Fruit fly (Drosophila melanogaster) Kc167 (cell line): ENCODE measurements around the gene CG13920.

Source experiments
- Myc ChIP-seq: fragments of >200 bp; optimal IDR thresholded peaks from 2 replicates; lab custom pipeline; 2017; ENCODE audit warnings: missing external identifiers
- Sin3A ChIP-seq: fragments of >200 bp; optimal IDR thresholded peaks from 2 replicates; lab custom pipeline; 2018; ENCODE audit warnings: missing external identifiers
- h ChIP-seq: fragments of >200 bp; optimal IDR thresholded peaks from 3 replicates; lab custom pipeline; 2018; ENCODE audit warnings: missing external identifiers
- insv ChIP-seq: fragments of >200 bp; optimal IDR thresholded peaks from 3 replicates; lab custom pipeline; 2018; ENCODE audit warnings: missing external identifiers
- psq ChIP-seq: fragments of >200 bp; optimal IDR thresholded peaks from 2 replicates; lab custom pipeline; 2017; ENCODE audit warnings: missing external identifiers
- ttk ChIP-seq: sonication (Bioruptor generic); optimal IDR thresholded peaks from 2 replicates; lab custom pipeline; 2017; ENCODE audit warnings: missing external identifiers

Gene CG13920

DNA sequence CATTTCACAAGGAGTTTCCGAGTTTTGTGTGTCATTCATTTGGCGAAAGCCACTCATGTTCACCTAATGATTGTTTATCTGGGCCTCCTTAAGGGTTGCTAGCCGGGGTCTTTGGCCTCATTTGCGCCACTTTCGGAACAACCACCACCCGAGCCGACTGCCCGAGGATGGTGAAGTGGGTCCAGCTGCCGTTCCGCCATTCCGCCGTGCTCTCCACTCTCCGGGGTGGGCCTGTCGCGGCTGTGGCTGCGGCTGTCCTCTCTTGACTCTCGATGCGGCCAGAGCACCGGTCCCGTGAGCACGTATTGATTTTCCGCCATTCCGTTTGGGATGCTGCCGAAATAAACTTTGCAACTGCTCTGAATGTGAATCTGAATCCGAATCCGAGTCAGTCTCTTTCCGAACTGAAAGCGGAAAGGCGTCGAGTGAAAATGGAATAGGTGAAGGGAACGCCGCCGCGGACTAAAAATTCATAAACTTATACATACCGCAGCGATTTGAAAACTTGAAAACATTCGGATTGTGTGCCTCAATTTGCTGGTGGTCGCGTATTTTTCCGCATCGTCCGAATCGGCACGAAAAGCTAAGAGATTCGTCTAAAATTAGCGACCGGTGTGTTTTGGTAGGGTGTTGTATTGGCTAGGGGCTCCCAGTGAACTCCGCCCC, at the start of gene CG13920:
CG13920 (plus strand) TSS at position 255 of the 666 bp plus-strand sequence.
- TF ChIP-seq Myc (no peak), h (lab: Kevin White, UChicago) (no peak), psq (lab: Kevin White, UChicago) (no peak), insv (lab: Kevin White, UChicago) (no peak), Sin3A (no peak), ttk (lab: Kevin White, UChicago) (no peak)

DNA sequence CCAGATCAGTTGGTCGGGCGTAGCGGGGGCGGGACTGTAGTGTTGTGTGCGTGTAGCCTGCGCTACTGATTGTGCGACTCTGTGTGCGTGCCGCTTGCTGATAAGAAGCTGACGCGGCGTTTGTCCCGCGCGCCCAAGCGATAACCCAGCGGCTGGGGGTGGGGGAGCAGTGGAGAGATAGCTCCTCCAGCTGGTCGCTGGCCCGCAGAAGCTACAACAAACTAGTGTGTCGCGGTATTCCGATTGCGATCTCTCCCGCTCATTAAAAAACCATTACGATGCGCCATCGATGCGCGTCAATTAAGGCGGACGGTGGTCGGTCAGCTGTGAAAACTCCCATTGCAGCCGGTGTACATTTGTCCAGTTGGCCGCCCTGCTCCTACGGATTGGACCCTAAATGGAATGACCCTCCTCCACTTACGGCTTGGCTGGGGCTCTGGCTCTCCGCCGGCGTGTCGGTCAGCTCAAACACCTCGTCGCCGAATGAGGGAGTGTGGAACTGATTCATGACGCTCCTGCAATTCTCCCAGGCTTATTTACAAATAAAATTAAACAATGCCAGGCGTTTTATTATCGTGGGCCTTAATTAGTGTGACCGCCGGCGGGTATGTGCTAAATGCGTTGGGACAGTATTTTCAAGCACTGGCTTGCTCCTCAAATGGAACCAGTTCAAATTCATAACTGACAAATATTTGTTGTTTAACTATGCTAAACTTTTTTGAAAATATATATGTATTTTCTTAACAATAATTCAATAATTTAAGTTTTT, 46.5 kb upstream of the CG13920 start, which contains the start of gene CG12104:
CG12104 (minus strand) TSS at position 611 of the 769 bp plus-strand sequence.
- TF ChIP-seq Sin3A, result no peak
- TF ChIP-seq h (lab: Kevin White, UChicago), result no peak
- no peak for TF ChIP-seq ttk (lab: Kevin White, UChicago)
- no peak for TF ChIP-seq insv (lab: Kevin White, UChicago)
- TF ChIP-seq psq (lab: Kevin White, UChicago), result no peak
- no peak for TF ChIP-seq Myc

DNA sequence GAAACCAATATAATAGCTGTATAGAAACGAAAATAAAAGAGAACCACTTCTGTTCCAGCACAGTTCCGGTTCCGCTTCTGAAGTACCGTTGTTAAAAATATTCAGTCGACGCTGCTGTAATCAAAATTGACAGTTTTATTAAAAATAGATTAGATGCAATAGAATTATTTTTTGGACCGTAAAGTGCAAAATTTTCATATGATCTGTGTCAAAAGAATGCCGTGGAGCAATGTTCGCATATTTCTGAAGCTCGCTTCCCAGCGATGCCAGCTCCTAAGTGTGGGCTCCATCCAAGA, 46.0 kb upstream of the CG13920 start, which contains the start of the genes CG18170 and CG33791:
CG18170 (plus strand) TSS at position 122 of the 296 bp plus-strand sequence.
CG33791 (plus strand) TSS at position 122 of the 296 bp plus-strand sequence.
- no peak for TF ChIP-seq Sin3A
- TF ChIP-seq ttk (lab: Kevin White, UChicago), result no peak
- no peak for TF ChIP-seq insv (lab: Kevin White, UChicago)
- TF ChIP-seq h (lab: Kevin White, UChicago), result no peak
- no peak for TF ChIP-seq Myc
- no peak for TF ChIP-seq psq (lab: Kevin White, UChicago)

- no peak for TF ChIP-seq ttk (lab: Kevin White, UChicago)
- no peak for TF ChIP-seq Myc
- TF ChIP-seq Sin3A, result no peak
- TF ChIP-seq insv (lab: Kevin White, UChicago), result no peak
- no peak for TF ChIP-seq h (lab: Kevin White, UChicago)
- TF ChIP-seq psq (lab: Kevin White, UChicago), result no peak
Measured at dm6 chr3L:1609611-1610010, 39.1 kb upstream of the CG13920 start.

DNA sequence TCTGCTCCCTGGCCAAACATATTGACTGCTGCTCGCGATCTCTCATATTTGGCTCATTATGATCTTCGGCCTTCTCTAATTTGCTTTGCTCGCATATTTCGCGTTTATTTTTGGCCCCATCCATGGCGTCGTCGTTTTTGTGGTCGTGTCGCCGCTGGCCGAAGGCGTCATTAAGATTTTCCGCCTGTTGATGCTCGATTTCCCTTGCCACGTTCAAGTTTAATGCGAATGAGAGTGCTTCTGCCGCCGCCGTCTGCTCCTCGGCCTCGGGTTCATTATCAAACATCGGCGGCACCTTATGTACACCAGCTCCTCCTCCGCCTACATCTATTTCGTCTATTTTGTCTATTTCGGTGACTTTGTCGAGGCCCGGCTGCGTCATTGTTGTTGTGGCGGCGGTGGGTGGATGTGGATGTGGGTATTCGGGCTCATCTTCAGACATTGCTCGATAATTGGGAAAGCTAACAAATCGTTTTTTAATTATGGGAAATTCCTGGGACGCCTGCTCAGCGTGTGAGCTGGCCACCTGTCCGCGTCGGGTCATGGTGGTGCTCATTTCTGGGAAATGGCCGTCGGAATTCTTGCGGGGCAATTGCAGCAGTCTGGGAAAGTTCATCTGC, 34.2 kb upstream of the CG13920 start:
- TF ChIP-seq Sin3A, result no peak
- TF ChIP-seq Myc, result no peak
- no peak for TF ChIP-seq psq (lab: Kevin White, UChicago)
- TF ChIP-seq h (lab: Kevin White, UChicago), result no peak
- TF ChIP-seq insv (lab: Kevin White, UChicago), result no peak
- no peak for TF ChIP-seq ttk (lab: Kevin White, UChicago)

- no peak for TF ChIP-seq insv (lab: Kevin White, UChicago)
Measured at dm6 chr3L:1615701-1616100, 33.0 kb upstream of the CG13920 start, which contains the start of gene CG12105. Gene CG12105 (minus strand): TSS chr3L:1615801.

DNA sequence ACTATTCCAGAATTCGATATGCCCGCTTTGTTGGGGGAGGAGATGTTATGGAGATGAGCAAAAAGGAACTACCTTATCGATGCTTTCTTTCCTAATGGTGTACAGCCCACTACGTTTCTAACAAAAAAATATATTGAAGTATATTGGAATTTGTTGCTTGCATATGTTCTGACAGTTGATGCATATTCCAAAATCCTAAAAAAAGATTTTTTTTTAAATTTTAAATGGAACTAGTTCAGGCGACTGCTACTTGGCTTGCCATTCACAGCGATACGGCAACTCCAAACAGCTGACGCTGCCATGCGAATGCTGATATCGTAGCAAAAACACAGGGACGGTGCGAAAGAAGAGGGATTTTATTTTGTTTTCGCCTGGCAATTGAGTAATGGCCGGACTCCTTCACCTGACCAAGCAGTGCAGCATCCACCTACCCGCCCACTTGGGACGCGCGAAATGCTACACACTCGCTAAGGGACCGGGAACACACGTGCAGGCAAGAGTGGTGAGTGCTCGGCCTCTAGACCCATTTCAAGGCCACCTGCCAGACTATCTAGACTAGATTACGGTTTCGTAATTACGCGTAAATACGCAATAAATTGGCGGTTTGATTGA, 30.5 kb upstream of the CG13920 start, which contains the start of the genes CG13926, ABCB7 and CG33230:
CG13926 (minus strand) TSS at position 43 of the 612 bp plus-strand sequence.
ABCB7 (plus strand) TSS at position 299 of the 612 bp plus-strand sequence.
CG33230 (plus strand) TSS at position 299 of the 612 bp plus-strand sequence.
- TF ChIP-seq ttk (lab: Kevin White, UChicago) (no peak), insv (lab: Kevin White, UChicago) (no peak), Sin3A (no peak), h (lab: Kevin White, UChicago) (no peak), Myc (no peak)

DNA sequence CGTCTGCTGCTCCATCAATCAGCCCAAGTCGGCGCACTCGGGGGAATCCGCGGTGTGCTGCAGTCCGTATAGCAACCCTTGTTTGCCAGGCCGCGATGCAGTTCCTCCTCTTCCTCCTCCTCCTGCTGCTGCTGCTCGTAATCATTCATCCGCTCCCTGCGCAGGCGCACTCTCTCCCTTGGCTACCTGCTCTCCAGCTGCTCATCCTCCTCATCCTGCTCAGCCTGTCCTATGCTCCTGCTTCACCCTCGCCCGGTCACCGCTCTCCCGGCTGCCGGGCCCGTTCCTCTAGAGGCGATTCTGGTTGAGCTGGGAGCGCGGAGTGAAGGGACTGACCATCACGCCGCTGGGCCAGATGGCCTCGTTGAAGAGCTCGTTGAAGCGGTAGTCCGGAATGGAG, 21.8 kb upstream of the CG13920 start:
- no peak for TF ChIP-seq h (lab: Kevin White, UChicago)
- no peak for TF ChIP-seq ttk (lab: Kevin White, UChicago)
- TF ChIP-seq Sin3A, result no peak
- no peak for TF ChIP-seq Myc
- no peak for TF ChIP-seq insv (lab: Kevin White, UChicago)
- TF ChIP-seq psq (lab: Kevin White, UChicago), result no peak

- no peak for TF ChIP-seq h (lab: Kevin White, UChicago)
- no peak for TF ChIP-seq insv (lab: Kevin White, UChicago)
- no peak for TF ChIP-seq psq (lab: Kevin White, UChicago)
- TF ChIP-seq Sin3A, result no peak
- TF ChIP-seq ttk (lab: Kevin White, UChicago), result no peak
- no peak for TF ChIP-seq Myc
Measured at dm6 chr3L:1628176-1628866, 20.4 kb upstream of the CG13920 start, which contains the start of gene CG13928. Gene CG13928 (minus strand): TSS chr3L:1628377.

dm6 chr3L:1629064-1629777, 19.5 kb upstream of the CG13920 start, which contains the start of gene GC:
Gene GC (minus strand): TSS chr3L:1629301.
- TF ChIP-seq ttk (lab: Kevin White, UChicago) (no peak), Myc (no peak), h (lab: Kevin White, UChicago) (no peak), insv (lab: Kevin White, UChicago) (no peak), psq (lab: Kevin White, UChicago) (no peak), Sin3A (no peak)
